Worm (Caenorhabditis elegans): ENCODE data around the gene C10A4.7.

C10A4.7 gene

ce11 chrX:7445734-7446133 lies 30.4 kb upstream of the C10A4.7 start:
- TF ChIP-seq ama-1 (optimal IDR thresholded peaks at IDR 0.05), result no peak
- no peak for TF ChIP-seq hnd-1 (tag; optimal IDR thresholded peaks at IDR 0.05)

- TF ChIP-seq F13C5.2 (tag; optimal IDR thresholded peaks at IDR 0.05) (no peak), hmbx-1 (tag; optimal IDR thresholded peaks at IDR 0.05) (no peak), hmg-4 (GFP tag; optimal IDR thresholded peaks at IDR 0.05) (no peak), flt-1 (GFP tag; IDR thresholded peaks at IDR 0.05) (no peak), pes-1 (GFP tag; IDR thresholded peaks at IDR 0.05) (no peak), ets-7 (tag; optimal IDR thresholded peaks at IDR 0.05) (no peak), hnd-1 (tag; optimal IDR thresholded peaks at IDR 0.05) (no peak), ama-1 (optimal IDR thresholded peaks at IDR 0.05) (no peak), aly-1 (tag; optimal IDR thresholded peaks at IDR 0.05) (no peak), tra-4 (tag; optimal IDR thresholded peaks at IDR 0.05) (no peak), ceh-36 (tag; optimal IDR thresholded peaks at IDR 0.05) (no peak)
Measured at ce11 chrX:7442477-7442876, 27.2 kb upstream of the C10A4.7 start, which contains the start of gene acl-12. acl-12 (minus strand) TSS chrX:7442577.

- no peak for TF ChIP-seq tbx-37 (GFP tag; conservative IDR thresholded peaks at IDR 0.05)
- no peak for TF ChIP-seq aly-1 (tag; optimal IDR thresholded peaks at IDR 0.05)
- no peak for TF ChIP-seq ets-7 (tag; optimal IDR thresholded peaks at IDR 0.05)
- TF ChIP-seq hnd-1 (tag; optimal IDR thresholded peaks at IDR 0.05), result no peak
- no peak for TF ChIP-seq ceh-36 (tag; optimal IDR thresholded peaks at IDR 0.05)
- no peak for TF ChIP-seq F13C5.2 (tag; optimal IDR thresholded peaks at IDR 0.05)
- TF ChIP-seq tra-4 (tag; optimal IDR thresholded peaks at IDR 0.05), result no peak
- TF ChIP-seq ama-1 (optimal IDR thresholded peaks at IDR 0.05), result no peak
- TF ChIP-seq sea-1 (GFP tag; conservative IDR thresholded peaks at IDR 0.05), result no peak
- no peak for TF ChIP-seq pes-1 (GFP tag; IDR thresholded peaks at IDR 0.05)
- TF ChIP-seq flt-1 (GFP tag; IDR thresholded peaks at IDR 0.05), result no peak
- TF ChIP-seq hmbx-1 (tag; optimal IDR thresholded peaks at IDR 0.05), result no peak
- no peak for TF ChIP-seq ceh-13 (GFP tag; optimal IDR thresholded peaks at IDR 0.05)
- no peak for TF ChIP-seq B0310.2 (tag; optimal IDR thresholded peaks at IDR 0.05)
Measured at ce11 chrX:7440102-7440501, 24.8 kb upstream of the C10A4.7 start.

- TF ChIP-seq ceh-36 (tag; optimal IDR thresholded peaks at IDR 0.05), result no peak
Measured at ce11 chrX:7437949-7438348, 22.6 kb upstream of the C10A4.7 start, which contains the start of gene C01C10.2. C01C10.2 (minus strand) TSS chrX:7438118.

ce11 chrX:7436912-7437311 lies 21.6 kb upstream of the C10A4.7 start:
- TF ChIP-seq sea-1 (GFP tag; conservative IDR thresholded peaks at IDR 0.05) (no peak), ceh-36 (tag; optimal IDR thresholded peaks at IDR 0.05) (no peak), tbx-11 (GFP tag; IDR thresholded peaks at IDR 0.05) (no peak), pes-1 (GFP tag; IDR thresholded peaks at IDR 0.05) (no peak), tra-4 (tag; optimal IDR thresholded peaks at IDR 0.05) (no peak), ceh-13 (GFP tag; optimal IDR thresholded peaks at IDR 0.05) (no peak), tbx-37 (GFP tag; conservative IDR thresholded peaks at IDR 0.05) (no peak), hmg-4 (GFP tag; optimal IDR thresholded peaks at IDR 0.05) (no peak), hmbx-1 (tag; optimal IDR thresholded peaks at IDR 0.05) (no peak), flt-1 (GFP tag; IDR thresholded peaks at IDR 0.05) (no peak), ama-1 (optimal IDR thresholded peaks at IDR 0.05) (no peak), scrt-1 (GFP tag; IDR thresholded peaks at IDR 0.05) (no peak), aly-1 (tag; optimal IDR thresholded peaks at IDR 0.05) (no peak), B0310.2 (tag; optimal IDR thresholded peaks at IDR 0.05) (no peak), ets-7 (tag; optimal IDR thresholded peaks at IDR 0.05) (no peak), F13C5.2 (tag; optimal IDR thresholded peaks at IDR 0.05) (no peak), hnd-1 (tag; optimal IDR thresholded peaks at IDR 0.05) (no peak)

ce11 chrX:7433269-7433668 lies 17.9 kb upstream of the C10A4.7 start, which contains the start of gene clc-5:
clc-5 (plus strand) TSS chrX:7433569.
- no peak for TF ChIP-seq tbx-37 (GFP tag; conservative IDR thresholded peaks at IDR 0.05)
- no peak for TF ChIP-seq ama-1 (optimal IDR thresholded peaks at IDR 0.05)
- TF ChIP-seq ets-7 (tag; optimal IDR thresholded peaks at IDR 0.05), result no peak
- no peak for TF ChIP-seq sea-1 (GFP tag; conservative IDR thresholded peaks at IDR 0.05)

- TF ChIP-seq hmg-4 (GFP tag; optimal IDR thresholded peaks at IDR 0.05), result no peak
- TF ChIP-seq pes-1 (GFP tag; IDR thresholded peaks at IDR 0.05), result no peak
- no peak for TF ChIP-seq sea-1 (GFP tag; conservative IDR thresholded peaks at IDR 0.05)
- TF ChIP-seq aly-1 (tag; optimal IDR thresholded peaks at IDR 0.05), result no peak
- TF ChIP-seq ama-1 (optimal IDR thresholded peaks at IDR 0.05), result no peak
- TF ChIP-seq tbx-37 (GFP tag; conservative IDR thresholded peaks at IDR 0.05), result no peak
- no peak for TF ChIP-seq ceh-36 (tag; optimal IDR thresholded peaks at IDR 0.05)
- no peak for TF ChIP-seq hmbx-1 (tag; optimal IDR thresholded peaks at IDR 0.05)
- no peak for TF ChIP-seq hnd-1 (tag; optimal IDR thresholded peaks at IDR 0.05)
- no peak for TF ChIP-seq B0310.2 (tag; optimal IDR thresholded peaks at IDR 0.05)
- no peak for TF ChIP-seq scrt-1 (GFP tag; IDR thresholded peaks at IDR 0.05)
- no peak for TF ChIP-seq ets-7 (tag; optimal IDR thresholded peaks at IDR 0.05)
- TF ChIP-seq tbx-11 (GFP tag; IDR thresholded peaks at IDR 0.05), result no peak
- no peak for TF ChIP-seq F13C5.2 (tag; optimal IDR thresholded peaks at IDR 0.05)
- no peak for TF ChIP-seq ceh-13 (GFP tag; optimal IDR thresholded peaks at IDR 0.05)
- TF ChIP-seq flt-1 (GFP tag; IDR thresholded peaks at IDR 0.05), result no peak
- no peak for TF ChIP-seq tra-4 (tag; optimal IDR thresholded peaks at IDR 0.05)
Measured at ce11 chrX:7431165-7431564, 15.8 kb upstream of the C10A4.7 start, which contains the start of gene clc-2. clc-2 (plus strand) TSS chrX:7431465.

ce11 chrX:7430483-7430882 lies 15.2 kb upstream of the C10A4.7 start:
- TF ChIP-seq hmbx-1 (tag; optimal IDR thresholded peaks at IDR 0.05) (no peak), hmg-4 (GFP tag; optimal IDR thresholded peaks at IDR 0.05) (no peak), flt-1 (GFP tag; IDR thresholded peaks at IDR 0.05) (no peak), sea-1 (GFP tag; conservative IDR thresholded peaks at IDR 0.05) (no peak), tbx-11 (GFP tag; IDR thresholded peaks at IDR 0.05) (no peak), B0310.2 (tag; optimal IDR thresholded peaks at IDR 0.05) (no peak), hnd-1 (tag; optimal IDR thresholded peaks at IDR 0.05) (no peak), F13C5.2 (tag; optimal IDR thresholded peaks at IDR 0.05) (no peak), ceh-36 (tag; optimal IDR thresholded peaks at IDR 0.05) (no peak), tbx-37 (GFP tag; conservative IDR thresholded peaks at IDR 0.05) (no peak)

All from whole organism, early embryonic.